Fruit fly (Drosophila melanogaster) whole organism, embryonic: ENCODE data around the gene IntS9.

Experiments used
- ATbp ChIP-seq: fragments of 200-800 bp; sonication (Bioruptor generic); optimal IDR thresholded peaks from 2 replicates; lab custom pipeline; 2017; ENCODE audit warnings: missing biosample characterization, mild to moderate bottlenecking, missing genetic modification characterization, missing genetic modification reagents
- Atf6 ChIP-seq: fragments of 200-800 bp; sonication (Bioruptor generic); IDR thresholded peaks from 2 replicates; pipeline ENCODE4 v1.3.6; 2022; ENCODE audit warnings: missing biosample characterization, missing genetic modification characterization
- B-H2 ChIP-seq: fragments of 200-800 bp; sonication (Bioruptor generic); optimal IDR thresholded peaks from 2 replicates; lab custom pipeline; 2018; ENCODE audit warnings: missing biosample characterization, mild to moderate bottlenecking, missing genetic modification characterization
- CG10979 ChIP-seq: fragments of 200-800 bp; sonication (Bioruptor generic); optimal IDR thresholded peaks from 2 replicates; lab custom pipeline; 2018; ENCODE audit warnings: missing biosample characterization, mild to moderate bottlenecking, missing genetic modification characterization, moderate library complexity
- CG14710 ChIP-seq: fragments of 200-800 bp; sonication (Bioruptor generic); optimal IDR thresholded peaks from 3 replicates; lab custom pipeline; 2019; ENCODE audit warnings: missing biosample characterization, mild to moderate bottlenecking, missing genetic modification characterization, moderate library complexity
- CG15696 ChIP-seq: fragments of 200-800 bp; sonication (Bioruptor generic); optimal IDR thresholded peaks from 2 replicates; lab custom pipeline; 2019; ENCODE audit warnings: missing biosample characterization, mild to moderate bottlenecking, missing genetic modification characterization, moderate library complexity
- CG16815 ChIP-seq: fragments of 200-800 bp; sonication (Bioruptor generic); optimal IDR thresholded peaks from 3 replicates; lab custom pipeline; 2017; ENCODE audit warnings: missing biosample characterization, mild to moderate bottlenecking, missing genetic modification characterization
- CG16863 ChIP-seq: fragments of 200-800 bp; sonication (Bioruptor generic); optimal IDR thresholded peaks from 3 replicates; lab custom pipeline; 2016; ENCODE audit warnings: missing biosample characterization, missing genetic modification characterization
- CG17568 ChIP-seq: fragments of 200-800 bp; sonication (Bioruptor generic); optimal IDR thresholded peaks from 2 replicates; lab custom pipeline; 2018; ENCODE audit warnings: missing biosample characterization, mild to moderate bottlenecking, missing genetic modification characterization, moderate library complexity
- CG18262 ChIP-seq: fragments of 200-800 bp; optimal IDR thresholded peaks from 3 replicates; lab custom pipeline; 2019; ENCODE audit warnings: missing biosample characterization, mild to moderate bottlenecking, missing genetic modification characterization, moderate library complexity
- CG1832 ChIP-seq: fragments of 200-800 bp; sonication (Bioruptor generic); optimal IDR thresholded peaks from 2 replicates; lab custom pipeline; 2017; ENCODE audit warnings: missing biosample characterization, mild to moderate bottlenecking, missing genetic modification characterization, inconsistent platforms
- CG2120 ChIP-seq: fragments of 200-800 bp; sonication (Bioruptor generic); optimal IDR thresholded peaks from 3 replicates; lab custom pipeline; 2016; ENCODE audit warnings: missing biosample characterization, missing genetic modification characterization
- CG2202 ChIP-seq: fragments of 200-800 bp; sonication (Bioruptor generic); optimal IDR thresholded peaks from 2 replicates; lab custom pipeline; 2018; ENCODE audit warnings: missing biosample characterization, mild to moderate bottlenecking, missing genetic modification characterization
- CG3726 ChIP-seq: fragments of 200-800 bp; sonication (Bioruptor generic); IDR thresholded peaks from 3 replicates; pipeline ENCODE4, ENCODE4 v1.3.6; 2022; ENCODE audit warnings: missing biosample characterization, missing genetic modification characterization
- CG4360 ChIP-seq: fragments of 200-800 bp; sonication (Bioruptor generic); IDR thresholded peaks from 2 replicates; pipeline ENCODE4 v1.3.6; 2022; ENCODE audit warnings: missing biosample characterization, missing genetic modification characterization
- CG4617 ChIP-seq: fragments of 200-800 bp; sonication (Bioruptor generic); optimal IDR thresholded peaks from 3 replicates; lab custom pipeline; 2016; ENCODE audit warnings: missing biosample characterization, missing genetic modification characterization, borderline replicate concordance
- CG5245 ChIP-seq: fragments of 200-800 bp; sonication (Bioruptor generic); optimal IDR thresholded peaks from 3 replicates; lab custom pipeline; 2016; ENCODE audit warnings: missing biosample characterization, missing genetic modification characterization
- CG6654 ChIP-seq: fragments of 200-800 bp; sonication (Bioruptor generic); optimal IDR thresholded peaks from 2 replicates; lab custom pipeline; 2017; ENCODE audit warnings: missing biosample characterization, mild to moderate bottlenecking, missing genetic modification characterization
- CG9727 ChIP-seq: fragments of 200-800 bp; sonication (Bioruptor generic); optimal IDR thresholded peaks from 3 replicates; lab custom pipeline; 2017; ENCODE audit warnings: missing biosample characterization, mild to moderate bottlenecking, missing genetic modification characterization
- CG9932 ChIP-seq: fragments of 200-800 bp; sonication (Bioruptor generic); IDR thresholded peaks from 2 replicates; pipeline ENCODE4 v1.3.6; 2022; ENCODE audit warnings: missing biosample characterization, missing genetic modification characterization
- D ChIP-seq, 2 experiments: fragments of 200-800 bp in 1 of 2; fragments of >200 bp in 1 of 2; sonication (Bioruptor generic) in 1 of 2; optimal IDR thresholded peaks; 2 replicates in 1 of 2; 3 replicates in 1 of 2; lab custom pipeline; 2017; ENCODE audit warnings: mild to moderate bottlenecking in 1 of 2, missing biosample characterization in 1 of 2, missing genetic modification characterization in 1 of 2, missing genetic modification reagents in 1 of 2
- Dek ChIP-seq: fragments of 200-800 bp; sonication (Bioruptor generic); optimal IDR thresholded peaks from 3 replicates; lab custom pipeline; 2019; ENCODE audit warnings: missing biosample characterization, mild to moderate bottlenecking, missing genetic modification characterization, moderate library complexity
- Dip3 ChIP-seq: fragments of 200-800 bp; sonication (Bioruptor generic); optimal IDR thresholded peaks from 3 replicates; lab custom pipeline; 2016; ENCODE audit warnings: missing biosample characterization, missing genetic modification characterization
- HLH54F ChIP-seq: fragments of 200-800 bp; sonication (Bioruptor generic); optimal IDR thresholded peaks from 3 replicates; lab custom pipeline; 2016; ENCODE audit warnings: missing biosample characterization, missing genetic modification characterization
- MESR4 ChIP-seq: fragments of 200-800 bp; sonication (Bioruptor generic); optimal IDR thresholded peaks from 2 replicates; lab custom pipeline; 2018; ENCODE audit warnings: missing biosample characterization, mild to moderate bottlenecking, missing genetic modification characterization, moderate library complexity
- Optix ChIP-seq: fragments of 200-800 bp; sonication (Bioruptor generic); IDR thresholded peaks from 3 replicates; pipeline ENCODE4 v1.3.6; 2022; ENCODE audit warnings: missing biosample characterization, missing genetic modification characterization
- Pdp1 ChIP-seq, 2 experiments: fragments of 200-800 bp; sonication (Bioruptor generic); optimal IDR thresholded peaks; 3 replicates each; lab custom pipeline; 2016; ENCODE audit warnings: missing biosample characterization in 2 of 2, missing genetic modification characterization in 2 of 2, mild to moderate bottlenecking in 1 of 2, moderate library complexity in 1 of 2
- Sox100B ChIP-seq: fragments of 200-800 bp; sonication (Bioruptor generic); optimal IDR thresholded peaks from 3 replicates; lab custom pipeline; 2018; ENCODE audit warnings: missing biosample characterization, mild to moderate bottlenecking, missing genetic modification characterization
- ac ChIP-seq: fragments of 200-800 bp; sonication (Bioruptor generic); optimal IDR thresholded peaks from 3 replicates; lab custom pipeline; 2017; ENCODE audit warnings: missing biosample characterization, mild to moderate bottlenecking, missing genetic modification characterization
- bbx ChIP-seq: fragments of 200-800 bp; sonication (Bioruptor generic); IDR thresholded peaks from 2 replicates; pipeline ENCODE4 v1.3.6; 2022; ENCODE audit warnings: missing biosample characterization, missing genetic modification characterization; ENCODE audit not compliant: partially characterized antibody
- bigmax ChIP-seq: fragments of 200-800 bp; sonication (Bioruptor generic); optimal IDR thresholded peaks from 2 replicates; lab custom pipeline; 2018; ENCODE audit warnings: missing biosample characterization, mild to moderate bottlenecking, missing genetic modification characterization
- ci ChIP-seq: fragments of 200-800 bp; sonication (Bioruptor generic); IDR thresholded peaks from 3 replicates; pipeline ENCODE4 v1.3.6; 2022; ENCODE audit warnings: missing biosample characterization, missing genetic modification characterization
- cwo ChIP-seq: fragments of 200-800 bp; sonication (Bioruptor generic); optimal IDR thresholded peaks from 3 replicates; lab custom pipeline; 2017; ENCODE audit warnings: missing biosample characterization, missing genetic modification characterization, mild to moderate bottlenecking, moderate library complexity, missing genetic modification reagents
- danr ChIP-seq: fragments of 200-800 bp; sonication (Bioruptor generic); IDR thresholded peaks from 2 replicates; pipeline ENCODE4 v1.3.6; 2022; ENCODE audit warnings: missing biosample characterization, missing genetic modification characterization
- gsb-n ChIP-seq: fragments of 200-800 bp; sonication (Bioruptor generic); optimal IDR thresholded peaks from 3 replicates; lab custom pipeline; 2018; ENCODE audit warnings: missing biosample characterization, mild to moderate bottlenecking, missing genetic modification characterization
- jing ChIP-seq: fragments of 200-800 bp; sonication (Bioruptor generic); optimal IDR thresholded peaks from 2 replicates; lab custom pipeline; 2018; ENCODE audit warnings: missing biosample characterization, mild to moderate bottlenecking, missing genetic modification characterization
- klu ChIP-seq: fragments of 200-800 bp; sonication (Bioruptor generic); IDR thresholded peaks from 2 replicates; pipeline ENCODE4 v1.3.6; 2022; ENCODE audit warnings: missing biosample characterization, missing genetic modification characterization
- nerfin-2 ChIP-seq: fragments of 200-800 bp; sonication (Bioruptor generic); IDR thresholded peaks from 2 replicates; pipeline ENCODE4 v1.3.6; 2022; ENCODE audit warnings: missing biosample characterization, missing genetic modification characterization; ENCODE audit not compliant: partially characterized antibody
- nom ChIP-seq: fragments of 200-800 bp; sonication (Bioruptor generic); optimal IDR thresholded peaks from 2 replicates; lab custom pipeline; 2017; ENCODE audit warnings: missing biosample characterization, missing genetic modification characterization, mild to moderate bottlenecking, moderate library complexity, missing genetic modification reagents
- pho ChIP-seq: fragments of 200-800 bp; sonication (Bioruptor generic); optimal IDR thresholded peaks from 2 replicates; lab custom pipeline; 2016; ENCODE audit warnings: missing biosample characterization, missing genetic modification characterization
- sc ChIP-seq, 3 experiments: fragments of >200 bp in 2 of 3; fragments of 200-800 bp in 1 of 3; sonication (Bioruptor generic) in 1 of 3; optimal IDR thresholded peaks; 2 replicates in 2 of 3; 3 replicates in 1 of 3; lab custom pipeline; 2017; ENCODE audit warnings: mild to moderate bottlenecking in 1 of 3, missing biosample characterization in 1 of 3, missing genetic modification characterization in 1 of 3, missing genetic modification reagents in 1 of 3
- sens ChIP-seq: fragments of 200-800 bp; sonication (Bioruptor generic); peaks from one replicate; lab custom pipeline; 2016; ENCODE audit warnings: missing biosample characterization, missing genetic modification characterization
- sr ChIP-seq: fragments of 200-800 bp; sonication (Bioruptor generic); IDR thresholded peaks from 3 replicates; pipeline ENCODE4 v1.3.6; 2022; ENCODE audit warnings: missing biosample characterization, missing genetic modification characterization
- unc-4 ChIP-seq: fragments of 200-800 bp; sonication (Bioruptor generic); IDR thresholded peaks from 2 replicates; pipeline ENCODE4 v1.3.6; 2022; ENCODE audit warnings: missing biosample characterization, missing genetic modification characterization; ENCODE audit not compliant: partially characterized antibody

IntS9 gene

DNA sequence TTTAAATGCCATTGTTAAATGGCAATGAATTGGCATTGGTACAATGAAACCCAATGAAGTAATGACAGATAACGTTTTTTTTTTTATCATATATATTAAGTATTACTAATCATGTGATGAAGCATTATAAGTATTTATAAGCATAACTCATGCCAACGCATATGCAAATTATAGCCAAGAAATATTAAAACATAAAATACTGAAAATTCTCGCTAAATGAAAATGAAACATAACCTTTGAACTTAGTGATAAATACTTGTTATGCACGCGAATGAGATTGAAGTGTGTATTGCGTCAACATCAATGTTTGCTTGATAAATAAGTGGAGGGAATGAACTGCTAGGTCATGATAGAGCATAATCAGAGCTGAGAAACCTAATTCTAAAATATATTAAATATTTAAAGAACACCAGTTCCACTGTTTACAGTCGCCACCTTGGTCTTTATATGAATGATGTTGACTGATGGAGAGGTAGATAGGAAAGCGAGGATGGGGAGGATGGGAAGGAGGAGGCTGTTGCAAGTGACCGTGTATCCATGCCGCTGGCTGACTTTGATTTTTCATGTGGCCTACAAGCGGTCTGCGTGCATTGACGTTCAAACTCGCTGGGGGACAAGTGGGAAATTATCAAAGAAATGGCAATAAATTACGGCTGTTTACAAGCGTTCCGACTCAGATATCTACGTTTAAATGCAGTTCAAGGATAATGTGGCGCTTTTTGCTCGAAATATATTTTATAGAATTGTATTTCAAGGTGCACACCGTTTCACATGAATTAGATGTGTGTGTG is 49.1 kb downstream of the IntS9 start (continued):
- TF ChIP-seq Dip3 = no peak
- TF ChIP-seq CG4360 = 0 out of 2 replicates have a peak, but pooled peaks have one; percentile 12
- TF ChIP-seq MESR4 (GFP tag; lab: Kevin White, UChicago) = no peak
- TF ChIP-seq CG14710 = peak; percentile 54
- TF ChIP-seq Optix (GFP tag; lab: Robert Waterston, UW) = no peak
- TF ChIP-seq CG18262 (tag; lab: Kevin White, UChicago) = peak; percentile 43
- TF ChIP-seq CG2120 = no peak
- TF ChIP-seq bigmax (GFP tag; lab: Kevin White, UChicago) = no peak
- no peak for TF ChIP-seq Sox100B (GFP tag; lab: Kevin White, UChicago)
- no peak for TF ChIP-seq sc (optimal IDR thresholded peaks at IDR 0.05; lab: Kevin White, UChicago)
- peak; percentile 53 for TF ChIP-seq sc (GFP tag; optimal IDR thresholded peaks at IDR 0.05; lab: Kevin White, UChicago)
- peak; percentile 86 for TF ChIP-seq sens (GFP tag; lab: Kevin White, UChicago)
- TF ChIP-seq danr = no peak
- TF ChIP-seq ci (GFP tag; lab: Robert Waterston, UW) = no peak
- TF ChIP-seq D (optimal IDR thresholded peaks at IDR 0.05; lab: Kevin White, UChicago) = no peak
- peak; percentile 39 for TF ChIP-seq D (GFP tag; optimal IDR thresholded peaks at IDR 0.05; lab: Kevin White, UChicago)
- TF ChIP-seq Atf6 = no peak
- TF ChIP-seq CG2202 (tag; lab: Kevin White, UChicago) = peak; percentile 58
- peak; percentile 52 for TF ChIP-seq CG9727
- no peak for TF ChIP-seq CG16863 (GFP tag; lab: Kevin White, UChicago)
- TF ChIP-seq CG9932 (GFP tag; lab: Robert Waterston, UW) = no peak
- no peak for TF ChIP-seq cwo
- TF ChIP-seq B-H2 (GFP tag; lab: Kevin White, UChicago) = no peak
- no peak for TF ChIP-seq klu (GFP tag; lab: Robert Waterston, UW)
- TF ChIP-seq CG1832 (GFP tag; lab: Kevin White, UChicago) = no peak
- peak; percentile 29 for TF ChIP-seq ac (GFP tag; lab: Kevin White, UChicago)
- TF ChIP-seq unc-4 (GFP tag; lab: Robert Waterston, UW) = no peak
- peak; percentile 71 for TF ChIP-seq CG15696 (tag; lab: Kevin White, UChicago)
- TF ChIP-seq CG17568 (GFP tag; lab: Kevin White, UChicago) = no peak
- TF ChIP-seq CG5245 (GFP tag; lab: Kevin White, UChicago) = no peak
- TF ChIP-seq sr (GFP tag; lab: Robert Waterston, UW) = no peak
- TF ChIP-seq nom = peak; percentile 39
- TF ChIP-seq CG16815 (GFP tag; lab: Kevin White, UChicago) = no peak
- no peak for TF ChIP-seq pho (GFP tag; lab: Kevin White, UChicago)
- TF ChIP-seq CG6654 = no peak
- TF ChIP-seq ATbp (GFP tag; lab: Kevin White, UChicago) = peak; percentile 37
- peak; percentile 35 for TF ChIP-seq gsb-n (tag; lab: Kevin White, UChicago)
- TF ChIP-seq Dek (tag; lab: Kevin White, UChicago) = no peak
- TF ChIP-seq jing (GFP tag; lab: Kevin White, UChicago) = no peak
- TF ChIP-seq CG4617 (GFP tag; lab: Kevin White, UChicago) = no peak
- no peak for TF ChIP-seq HLH54F
- TF ChIP-seq Pdp1 (GFP tag; optimal IDR thresholded peaks at IDR 0.05; lab: Kevin White, UChicago) = peak in 1 of 2 experiments; percentile 55
- peak; percentile 27 for TF ChIP-seq CG10979 (tag; lab: Kevin White, UChicago)
- no peak for TF ChIP-seq nerfin-2 (GFP tag; lab: Robert Waterston, UW)
- no peak for TF ChIP-seq bbx (GFP tag; lab: Robert Waterston, UW)
- TF ChIP-seq CG3726 (GFP tag; lab: Robert Waterston, UW) = no peak
